Worm (Caenorhabditis elegans) whole organism, L2 larva: ENCODE data around the gene C18C4.7.

ENCODE experiments used
- alr-1 ChIP-seq: fragments of 150-350 bp; optimal IDR thresholded peaks from 2 replicates; lab custom pipeline; 2014; ENCODE audit warnings: missing biosample characterization, missing genetic modification characterization
- nhr-237 ChIP-seq: fragments of 150-350 bp; optimal IDR thresholded peaks from 2 replicates; lab custom pipeline; 2014; ENCODE audit warnings: missing biosample characterization, missing genetic modification characterization
- snpc-4 ChIP-seq: fragments of 150-350 bp; optimal IDR thresholded peaks from 2 replicates; lab custom pipeline; 2014; ENCODE audit warnings: missing biosample characterization, missing genetic modification characterization

DNA sequence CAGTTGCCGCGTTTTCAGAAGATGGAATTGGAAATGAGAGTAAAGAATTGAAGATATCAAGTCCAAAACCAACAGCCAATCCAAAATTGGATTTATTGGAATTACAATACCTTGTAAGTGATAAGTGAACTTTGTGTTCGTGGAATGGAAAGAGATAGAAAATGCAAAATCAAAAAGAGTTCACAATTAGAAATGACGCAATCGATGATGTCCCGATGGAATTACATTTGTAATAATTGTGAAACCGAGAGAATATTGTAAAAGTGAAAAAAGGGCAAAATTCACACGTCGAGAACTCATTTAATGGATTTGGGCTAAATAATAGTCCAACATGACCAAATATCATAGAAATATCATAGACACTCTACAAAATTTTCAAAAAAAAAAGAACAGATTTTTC is 41.8 kb downstream of the C18C4.7 start:
- TF ChIP-seq nhr-237 (no peak), snpc-4 (tag; lab: Kevin White, UChicago) (no peak), alr-1 (tag; lab: Kevin White, UChicago) (no peak)
